Worm (Caenorhabditis elegans) whole organism, L2 larva: Measurements from ENCODE around the gene C06B8.7.

Experiments
- unc-55 ChIP-seq: fragments of 150-350 bp; sonication (generic microtip); optimal IDR thresholded peaks from 3 replicates; lab custom pipeline; 2014; ENCODE audit warnings: missing biosample characterization, missing genetic modification reagents, missing genetic modification characterization
- unc-62 ChIP-seq: fragments of 150-350 bp; optimal IDR thresholded peaks from 2 replicates; lab custom pipeline; 2014; ENCODE audit warnings: missing biosample characterization, missing genetic modification reagents, missing genetic modification characterization

DNA sequence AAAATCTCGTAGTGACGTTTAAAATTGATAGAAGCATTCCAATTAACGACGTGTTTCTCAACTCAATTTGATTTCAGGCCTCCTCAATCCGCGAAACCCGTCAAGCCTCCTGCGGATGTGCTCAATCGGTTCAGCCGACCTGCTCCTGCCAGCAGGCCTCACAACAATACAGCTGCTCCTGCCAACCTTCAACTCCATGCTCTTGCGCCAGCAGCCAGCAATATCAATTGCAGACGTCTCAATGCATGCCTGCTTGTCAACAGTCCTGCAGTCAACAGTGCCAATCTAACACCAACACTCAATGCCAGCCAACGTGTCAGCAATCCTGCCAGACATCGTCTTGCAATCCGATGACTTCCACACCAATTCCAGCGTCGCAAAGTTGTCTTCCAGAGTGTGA is 32.5 kb upstream of the C06B8.7 start:
- no peak for TF ChIP-seq unc-55
- TF ChIP-seq unc-62 (GFP tag; lab: Kevin White, UChicago) = no peak
